Fruit fly (Drosophila melanogaster): ENCODE data around the gene Hsp68.
A peak's percentile ranks its signal among the peaks of the same experiment; 100 is the strongest.

Hsp68 gene

dm6 chr3R:24058041-24058440, 931 bp upstream of the Hsp68 start, which contains the start of gene SMC1 (continued):
- no peak for TF ChIP-seq CG4820 (GFP tag; optimal IDR thresholded peaks at IDR 0.05)
- peak; percentile 81 for TF ChIP-seq E2f2 (GFP tag; IDR thresholded peaks at IDR 0.05)
- TF ChIP-seq CG15011 (GFP tag; optimal IDR thresholded peaks at IDR 0.05): no peak
- peak; percentile 73 for TF ChIP-seq CG33213 (GFP tag; optimal IDR thresholded peaks at IDR 0.05)
- TF ChIP-seq sima (GFP tag; optimal IDR thresholded peaks at IDR 0.05): peak; percentile 6
- TF ChIP-seq salm (tag; optimal IDR thresholded peaks at IDR 0.05): no peak
- peak; percentile 83 for TF ChIP-seq phol (tag; optimal IDR thresholded peaks at IDR 0.05)
- no peak for TF ChIP-seq Deaf1 (tag; optimal IDR thresholded peaks at IDR 0.05)
- TF ChIP-seq CG13894 (tag; optimal IDR thresholded peaks at IDR 0.05): peak; percentile 83
- peak; percentile 53 for TF ChIP-seq CG12769 (tag; optimal IDR thresholded peaks at IDR 0.05)
- TF ChIP-seq CG13123 (GFP tag; optimal IDR thresholded peaks at IDR 0.05): no peak
- peak; percentile 62 for TF ChIP-seq CG13624 (GFP tag; optimal IDR thresholded peaks at IDR 0.05)
- peak; percentile 0 for TF ChIP-seq CG6254 (GFP tag; optimal IDR thresholded peaks at IDR 0.05)
- no peak for TF ChIP-seq Asciz (GFP tag; optimal IDR thresholded peaks at IDR 0.05)
- TF ChIP-seq CG3065 (GFP tag; optimal IDR thresholded peaks at IDR 0.05): no peak
- no peak for TF ChIP-seq CG1792 (GFP tag; optimal IDR thresholded peaks at IDR 0.05)
- no peak for TF ChIP-seq CG1529 (GFP tag; optimal IDR thresholded peaks at IDR 0.05)
- peak; percentile 59 for TF ChIP-seq CG4328 (GFP tag; optimal IDR thresholded peaks at IDR 0.05)
- TF ChIP-seq CG8765 (GFP tag; IDR thresholded peaks at IDR 0.05): no peak
- TF ChIP-seq Opbp (GFP tag; IDR thresholded peaks at IDR 0.05; ENCODE audit: partially characterized antibody): peak; percentile 100
- no peak for TF ChIP-seq CG11093 (GFP tag; IDR thresholded peaks at IDR 0.05)
- TF ChIP-seq gro (GFP tag; optimal IDR thresholded peaks at IDR 0.05): peak; percentile 85
- TF ChIP-seq ham (GFP tag; IDR thresholded peaks at IDR 0.05): no peak
- TF ChIP-seq kay (GFP tag; optimal IDR thresholded peaks at IDR 0.05): no peak
- TF ChIP-seq cas (GFP tag; IDR thresholded peaks at IDR 0.05): 0 out of 2 replicates have a peak, but pooled peaks have one; percentile 39
- no peak for TF ChIP-seq CG2678 (tag; optimal IDR thresholded peaks at IDR 0.05)
- TF ChIP-seq Dip3 (GFP tag; optimal IDR thresholded peaks at IDR 0.05): peak; percentile 7
- peak; percentile 86 for TF ChIP-seq sens (GFP tag)
- peak; percentile 23 for TF ChIP-seq CG13296 (GFP tag; optimal IDR thresholded peaks at IDR 0.05)
- no peak for TF ChIP-seq CG9437 (GFP tag; optimal IDR thresholded peaks at IDR 0.05)
- TF ChIP-seq CG11085 (GFP tag; IDR thresholded peaks at IDR 0.05): no peak
- TF ChIP-seq cg (GFP tag; optimal IDR thresholded peaks at IDR 0.05): no peak
- peak; percentile 87 for TF ChIP-seq Dbx (GFP tag; IDR thresholded peaks at IDR 0.05)
- peak; percentile 99 for TF ChIP-seq Doc3 (GFP tag; IDR thresholded peaks at IDR 0.05; ENCODE audit: partially characterized antibody)
- no peak for TF ChIP-seq run (tag; optimal IDR thresholded peaks at IDR 0.05)
- TF ChIP-seq Nf-YB (GFP tag; optimal IDR thresholded peaks at IDR 0.05): no peak
- TF ChIP-seq CG10209 (GFP tag; optimal IDR thresholded peaks at IDR 0.05): no peak
- 0 out of 3 replicates have a peak, but pooled peaks have one; percentile 28 for TF ChIP-seq C15 (GFP tag; IDR thresholded peaks at IDR 0.05)
- TF ChIP-seq CG32532 (GFP tag; IDR thresholded peaks at IDR 0.05): peak; percentile 67
- peak; percentile 0 for TF ChIP-seq CG7987 (GFP tag; optimal IDR thresholded peaks at IDR 0.05)
- TF ChIP-seq sd (tag; optimal IDR thresholded peaks at IDR 0.05): no peak
- TF ChIP-seq psq (GFP tag; optimal IDR thresholded peaks at IDR 0.05): no peak
- no peak for TF ChIP-seq dati (GFP tag; IDR thresholded peaks at IDR 0.05)
- TF ChIP-seq corto (GFP tag; optimal IDR thresholded peaks at IDR 0.05): no peak
- peak; percentile 20 for TF ChIP-seq CG4854 (GFP tag; optimal IDR thresholded peaks at IDR 0.05)
- TF ChIP-seq CG3726 (GFP tag; IDR thresholded peaks at IDR 0.05): no peak
- no peak for TF ChIP-seq CG7839 (tag; optimal IDR thresholded peaks at IDR 0.05)
- TF ChIP-seq Ets97D (GFP tag; optimal IDR thresholded peaks at IDR 0.05): peak; percentile 77
- TF ChIP-seq CG31224 (GFP tag; IDR thresholded peaks at IDR 0.05): no peak
- peak; percentile 47 for TF ChIP-seq Antp (GFP tag; optimal IDR thresholded peaks at IDR 0.05)
- no peak; the same call in 2 of the 3 replicates for TF ChIP-seq CG34422 (GFP tag; IDR thresholded peaks at IDR 0.05)
- peak; percentile 31; the same call in 1 of the 2 replicates for TF ChIP-seq Xrp1 (GFP tag; IDR thresholded peaks at IDR 0.05)

Data from whole organism, embryonic.